Worm (Caenorhabditis elegans) whole organism, L1 larva: ENCODE results near the gene C18D11.1.

Experiments
- Y116A8C.19 ChIP-seq: sonication (generic microtip); optimal IDR thresholded peaks from 2 replicates; lab custom pipeline; 2016; ENCODE audit warnings: missing compliant biosample characterization, missing genetic modification characterization, borderline replicate concordance
- aha-1 ChIP-seq: fragments of 150-350 bp; optimal IDR thresholded peaks from 2 replicates; lab custom pipeline; 2014; ENCODE audit warnings: missing biosample characterization, missing genetic modification characterization
- alr-1 ChIP-seq: fragments of 200-800 bp; sonication (Bioruptor generic); optimal IDR thresholded peaks from 2 replicates; lab custom pipeline; 2018; ENCODE audit warnings: borderline replicate concordance, mild to moderate bottlenecking, missing genetic modification characterization, missing compliant biosample characterization
- aly-2 ChIP-seq: fragments of 150-350 bp; optimal IDR thresholded peaks from 2 replicates; lab custom pipeline; 2014; ENCODE audit warnings: missing biosample characterization, missing genetic modification characterization
- blmp-1 ChIP-seq: fragments of 150-350 bp; optimal IDR thresholded peaks from 2 replicates; lab custom pipeline; 2014; ENCODE audit warnings: missing biosample characterization, missing genetic modification characterization
- ceh-82 ChIP-seq, 3 experiments: fragments of 150-350 bp in 1 of 3; sonication (generic microtip) in 2 of 3; optimal IDR thresholded peaks; 2 replicates each; lab custom pipeline; 2014 to 2017; ENCODE audit warnings: missing biosample characterization in 3 of 3, missing genetic modification characterization in 3 of 3
- ceh-88 ChIP-seq: fragments of 200-800 bp; sonication (Bioruptor generic); IDR thresholded peaks from 2 replicates; pipeline ENCODE4 v1.3.6; 2022; ENCODE audit warnings: missing genetic modification characterization, missing compliant biosample characterization
- ceh-90 ChIP-seq: sonication (generic microtip); optimal IDR thresholded peaks from 2 replicates; lab custom pipeline; 2016; ENCODE audit warnings: missing genetic modification characterization, missing compliant biosample characterization
- dsc-1 ChIP-seq: sonication (generic microtip); optimal IDR thresholded peaks from 2 replicates; lab custom pipeline; 2016; ENCODE audit warnings: mild to moderate bottlenecking, missing genetic modification characterization, missing compliant biosample characterization
- efl-1 ChIP-seq, 4 experiments: fragments of 150-350 bp; optimal IDR thresholded peaks in 3 of 4; peaks in 1 of 4; 1 replicate in 1 of 4; 2 replicates in 3 of 4; lab custom pipeline; 2014; ENCODE audit warnings: missing biosample characterization in 2 of 4, missing genetic modification characterization in 2 of 4, missing genetic modification reagents in 2 of 4
- egl-13 ChIP-seq: sonication (generic microtip); optimal IDR thresholded peaks from 2 replicates; lab custom pipeline; 2016; ENCODE audit warnings: missing genotype, missing genetic modification reagents, missing genetic modification characterization, missing compliant biosample characterization
- egl-27 ChIP-seq, 2 experiments: fragments of 150-350 bp in 1 of 2; sonication (generic microtip); optimal IDR thresholded peaks; 3 replicates each; lab custom pipeline; 2017 to 2018; ENCODE audit warnings: missing biosample characterization in 2 of 2, missing genetic modification characterization in 2 of 2, missing genetic modification reagents in 2 of 2
- elt-2 ChIP-seq: sonication (generic microtip); optimal IDR thresholded peaks from 2 replicates; lab custom pipeline; 2016; ENCODE audit warnings: missing genetic modification characterization, mild to moderate bottlenecking, inconsistent platforms, missing compliant biosample characterization, missing genetic modification reagents
- elt-3 ChIP-seq, 6 experiments: fragments of 150-350 bp in 1 of 6; sonication (generic microtip); optimal IDR thresholded peaks; 2 replicates each; lab custom pipeline; 2017 to 2018; ENCODE audit warnings: missing biosample characterization in 6 of 6, missing genetic modification characterization in 6 of 6, inconsistent platforms in 1 of 6
- ets-5 ChIP-seq: fragments of 200-800 bp; sonication (Bioruptor generic); IDR thresholded peaks from 2 replicates; pipeline ENCODE4 v1.3.6; 2022; ENCODE audit warnings: missing genetic modification characterization, missing compliant biosample characterization
- fkh-10 ChIP-seq: sonication (generic microtip); optimal IDR thresholded peaks from 2 replicates; lab custom pipeline; 2017; ENCODE audit warnings: missing biosample characterization, missing genetic modification reagents, missing genetic modification characterization
- fkh-8 ChIP-seq: sonication (generic microtip); optimal IDR thresholded peaks from 2 replicates; lab custom pipeline; 2016; ENCODE audit warnings: mild to moderate bottlenecking, missing genetic modification characterization, missing compliant biosample characterization
- hlh-4 ChIP-seq: sonication (generic microtip); optimal IDR thresholded peaks from 2 replicates; lab custom pipeline; 2016; ENCODE audit warnings: mild to moderate bottlenecking, missing genetic modification characterization, missing compliant biosample characterization
- irx-1 ChIP-seq: sonication (generic microtip); optimal IDR thresholded peaks from 2 replicates; lab custom pipeline; 2016; ENCODE audit warnings: missing genetic modification characterization, missing compliant biosample characterization
- jun-1 ChIP-seq: fragments of 150-350 bp; optimal IDR thresholded peaks from 2 replicates; lab custom pipeline; 2014; ENCODE audit warnings: missing biosample characterization, missing genetic modification reagents, missing genetic modification characterization
- lin-13 ChIP-seq: fragments of 150-350 bp; optimal IDR thresholded peaks from 2 replicates; lab custom pipeline; 2014; ENCODE audit warnings: missing biosample characterization, missing genetic modification reagents, missing genetic modification characterization
- lin-14 ChIP-seq: fragments of 200-800 bp; sonication (Bioruptor generic); optimal IDR thresholded peaks from 2 replicates; lab custom pipeline; 2018; ENCODE audit warnings: mild to moderate bottlenecking, missing genetic modification characterization, moderate library complexity, missing compliant biosample characterization
- lin-35 ChIP-seq, 2 experiments: fragments of 150-350 bp; optimal IDR thresholded peaks; 2 replicates each; lab custom pipeline; 2014; ENCODE audit warnings: missing biosample characterization in 2 of 2, missing genetic modification characterization in 2 of 2, missing genetic modification reagents in 2 of 2
- lir-3 ChIP-seq: sonication (generic microtip); optimal IDR thresholded peaks from 2 replicates; lab custom pipeline; 2016; ENCODE audit warnings: mild to moderate bottlenecking, missing genetic modification characterization, moderate library complexity, missing compliant biosample characterization; ENCODE audit not compliant: poor library complexity
- mab-9 ChIP-seq: fragments of 200-800 bp; sonication (Bioruptor generic); IDR thresholded peaks from 2 replicates; pipeline ENCODE4 v1.3.6; 2022; ENCODE audit warnings: missing genetic modification reagents, missing genetic modification characterization, missing compliant biosample characterization
- mef-2 ChIP-seq: fragments of 150-350 bp; optimal IDR thresholded peaks from 2 replicates; lab custom pipeline; 2014; ENCODE audit warnings: missing biosample characterization, missing genetic modification characterization
- mep-1 ChIP-seq: fragments of 150-350 bp; optimal IDR thresholded peaks from 2 replicates; lab custom pipeline; 2014; ENCODE audit warnings: missing biosample characterization, missing genetic modification characterization
- nhr-20 ChIP-seq: sonication (generic microtip); optimal IDR thresholded peaks from 2 replicates; lab custom pipeline; 2016; ENCODE audit warnings: mild to moderate bottlenecking, missing genetic modification characterization, missing compliant biosample characterization
- nhr-237 ChIP-seq: fragments of 150-350 bp; optimal IDR thresholded peaks from 2 replicates; lab custom pipeline; 2014; ENCODE audit warnings: missing biosample characterization, missing genetic modification characterization
- nhr-28 ChIP-seq: fragments of 150-350 bp; optimal IDR thresholded peaks from 2 replicates; lab custom pipeline; 2014; ENCODE audit warnings: missing biosample characterization, missing genetic modification characterization
- nhr-47 ChIP-seq: sonication (generic microtip); optimal IDR thresholded peaks from 2 replicates; lab custom pipeline; 2016; ENCODE audit warnings: mild to moderate bottlenecking, missing genetic modification characterization, moderate library complexity, missing compliant biosample characterization
- nhr-71 ChIP-seq: sonication (generic microtip); optimal IDR thresholded peaks from 2 replicates; lab custom pipeline; 2016; ENCODE audit warnings: mild to moderate bottlenecking, missing genetic modification characterization, moderate library complexity, missing compliant biosample characterization
- nhr-84 ChIP-seq: sonication (generic microtip); optimal IDR thresholded peaks from 2 replicates; lab custom pipeline; 2017; ENCODE audit warnings: missing biosample characterization, missing genetic modification characterization
- nhr-90 ChIP-seq: sonication (generic microtip); optimal IDR thresholded peaks from 2 replicates; lab custom pipeline; 2016; ENCODE audit warnings: mild to moderate bottlenecking, missing genetic modification characterization, missing compliant biosample characterization; ENCODE audit not compliant: poor library complexity
- pag-3 ChIP-seq: sonication (generic microtip); optimal IDR thresholded peaks from 2 replicates; lab custom pipeline; 2017; ENCODE audit warnings: missing genetic modification characterization, mild to moderate bottlenecking, missing compliant biosample characterization, antibody characterized with exemption, borderline replicate concordance; ENCODE audit not compliant: insufficient read depth
- pax-3 ChIP-seq: fragments of 200-800 bp; sonication (Bioruptor generic); optimal IDR thresholded peaks from 2 replicates; lab custom pipeline; 2018; ENCODE audit warnings: mild to moderate bottlenecking, missing genetic modification characterization, moderate library complexity, missing compliant biosample characterization
- skn-1 ChIP-seq: fragments of 150-350 bp; optimal IDR thresholded peaks from 2 replicates; lab custom pipeline; 2014; ENCODE audit warnings: missing biosample characterization, missing genetic modification characterization
- sptf-1 ChIP-seq: fragments of 150-350 bp; optimal IDR thresholded peaks from 2 replicates; lab custom pipeline; 2014; ENCODE audit warnings: missing biosample characterization, missing genetic modification characterization
- swsn-7 ChIP-seq: sonication (generic microtip); optimal IDR thresholded peaks from 2 replicates; lab custom pipeline; 2016; ENCODE audit warnings: missing genetic modification characterization, missing compliant biosample characterization
- tbx-2 ChIP-seq: sonication (generic microtip); optimal IDR thresholded peaks from 2 replicates; lab custom pipeline; 2016; ENCODE audit warnings: missing genetic modification characterization, missing compliant biosample characterization
- tlp-1 ChIP-seq: fragments of 150-350 bp; optimal IDR thresholded peaks from 2 replicates; lab custom pipeline; 2014; ENCODE audit warnings: missing biosample characterization, missing genetic modification characterization
- unc-130 ChIP-seq: fragments of 150-350 bp; optimal IDR thresholded peaks from 2 replicates; lab custom pipeline; 2017; ENCODE audit warnings: missing biosample characterization, missing genetic modification characterization, inconsistent platforms
- unc-30 ChIP-seq: sonication (generic microtip); optimal IDR thresholded peaks from 2 replicates; lab custom pipeline; 2017; ENCODE audit warnings: missing biosample characterization, missing genetic modification characterization
- unc-62 ChIP-seq: fragments of 150-350 bp; optimal IDR thresholded peaks from 2 replicates; lab custom pipeline; 2014; ENCODE audit warnings: missing biosample characterization, missing genetic modification reagents, missing genetic modification characterization
- unc-86 ChIP-seq: sonication (generic microtip); optimal IDR thresholded peaks from 2 replicates; lab custom pipeline; 2016; ENCODE audit warnings: missing genetic modification characterization, missing compliant biosample characterization
- zag-1 ChIP-seq: fragments of 150-350 bp; optimal IDR thresholded peaks from 2 replicates; lab custom pipeline; 2014; ENCODE audit warnings: missing biosample characterization, missing genetic modification characterization
- zip-4 ChIP-seq: fragments of 200-800 bp; sonication (Bioruptor generic); optimal IDR thresholded peaks from 2 replicates; lab custom pipeline; 2018; ENCODE audit warnings: mild to moderate bottlenecking, missing genetic modification characterization, moderate library complexity, missing compliant biosample characterization
- ztf-4 ChIP-seq: fragments of 150-350 bp; optimal IDR thresholded peaks from 2 replicates; lab custom pipeline; 2014; ENCODE audit warnings: missing biosample characterization, missing genetic modification characterization

C18D11.1 gene

DNA sequence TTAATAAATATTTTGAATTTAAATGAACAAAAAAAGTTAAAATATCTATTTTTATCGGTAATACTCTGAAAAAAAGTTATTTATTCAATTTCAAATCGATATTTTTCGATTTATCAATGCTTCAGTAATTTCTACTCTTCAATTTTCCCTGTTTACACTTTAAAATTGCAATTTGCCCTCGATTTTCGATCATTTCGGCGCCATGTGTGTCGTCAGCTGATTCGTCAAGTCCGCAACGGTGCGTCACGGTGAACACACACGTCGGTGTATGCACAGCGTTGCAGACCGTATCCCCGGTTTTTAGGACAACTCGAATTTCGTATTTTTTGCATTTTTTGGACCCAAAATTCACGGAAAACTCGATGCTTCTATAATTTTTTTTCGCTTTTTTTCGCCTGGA, 6.9 kb downstream of the C18D11.1 start, which contains the start of gene C18D11.3 (continued):
- TF ChIP-seq pag-3 (tag; lab: Kevin White, UChicago) (no peak), unc-86 (tag; lab: Kevin White, UChicago) (peak; percentile 60), unc-62 (GFP tag; lab: Kevin White, UChicago) (no peak), fkh-10 (GFP tag; lab: Kevin White, UChicago) (peak; percentile 38), nhr-28 (no peak), elt-2 (tag; lab: Kevin White, UChicago) (peak; percentile 65), alr-1 (tag; lab: Kevin White, UChicago) (no peak), lin-14 (GFP tag; lab: Kevin White, UChicago) (peak; percentile 94), ets-5 (GFP tag; lab: Robert Waterston, UW) (no peak), elt-3 (tag; optimal IDR thresholded peaks at IDR 0.05; lab: Kevin White, UChicago) (peak in 4 of 6 experiments; percentile 23 to 91 (median 54)), ceh-82 (tag; optimal IDR thresholded peaks at IDR 0.05; lab: Kevin White, UChicago) (peak; percentile 48 to 93 (median 52)), egl-27 (tag; optimal IDR thresholded peaks at IDR 0.05; lab: Kevin White, UChicago) (peak; percentile 1 to 44), mep-1 (tag; lab: Kevin White, UChicago) (peak; percentile 94), sptf-1 (tag; lab: Kevin White, UChicago) (no peak), ceh-90 (tag; lab: Kevin White, UChicago) (no peak), nhr-237 (tag; lab: Kevin White, UChicago) (peak; percentile 16), lir-3 (tag; lab: Kevin White, UChicago) (no peak), nhr-47 (peak; percentile 82), efl-1 (optimal IDR thresholded peaks at IDR 0.05; lab: Kevin White, UChicago) (peak; percentile 84 to 86), efl-1 (GFP tag; optimal IDR thresholded peaks at IDR 0.05 in 1 of 2; lab: Kevin White, UChicago) (peak; percentile 81 to 97), nhr-20 (tag; lab: Kevin White, UChicago) (peak; percentile 93), nhr-84 (tag; lab: Kevin White, UChicago) (no peak), dsc-1 (tag; lab: Kevin White, UChicago) (peak; percentile 67), ceh-88 (GFP tag; lab: Robert Waterston, UW) (no peak; the same call in 1 of the 2 replicates), mef-2 (tag; lab: Kevin White, UChicago) (no peak), hlh-4 (no peak), lin-13 (GFP tag; lab: Kevin White, UChicago) (peak; percentile 91), tlp-1 (tag; lab: Kevin White, UChicago) (no peak), ztf-4 (peak; percentile 39), irx-1 (peak; percentile 60), Y116A8C.19 (no peak), skn-1 (tag; lab: Kevin White, UChicago) (peak; percentile 88), aha-1 (tag; lab: Kevin White, UChicago) (peak; percentile 27), nhr-71 (tag; lab: Kevin White, UChicago) (peak; percentile 92), blmp-1 (tag; lab: Kevin White, UChicago) (peak; percentile 74), zag-1 (tag; lab: Kevin White, UChicago) (no peak), unc-130 (tag; lab: Kevin White, UChicago) (peak; percentile 97), zip-4 (GFP tag; lab: Kevin White, UChicago) (no peak), lin-35 (GFP tag; optimal IDR thresholded peaks at IDR 0.05; lab: Kevin White, UChicago) (peak; percentile 90 to 93), unc-30 (tag; lab: Kevin White, UChicago) (no peak), swsn-7 (tag; lab: Kevin White, UChicago) (peak; percentile 75), tbx-2 (tag; lab: Kevin White, UChicago) (peak; percentile 88), egl-13 (tag; lab: Kevin White, UChicago) (no peak), jun-1 (tag; lab: Kevin White, UChicago) (peak; percentile 52), aly-2 (no peak), nhr-90 (peak; percentile 78), mab-9 (0 out of 2 replicates have a peak, but pooled peaks have one; percentile 9), fkh-8 (peak; percentile 86), pax-3 (tag; lab: Kevin White, UChicago) (peak; percentile 55)
- TF ChIP-seq, all 84 proteins: peak for 50
